Fruit fly (Drosophila melanogaster) Kc167 (cell line): Measurements from ENCODE around the gene CG9231.

Source experiments
- Sin3A ChIP-seq: fragments of >200 bp; optimal IDR thresholded peaks from 2 replicates; lab custom pipeline; 2018; ENCODE audit warnings: missing external identifiers
- insv ChIP-seq: fragments of >200 bp; optimal IDR thresholded peaks from 3 replicates; lab custom pipeline; 2018; ENCODE audit warnings: missing external identifiers
- psq ChIP-seq: fragments of >200 bp; optimal IDR thresholded peaks from 2 replicates; lab custom pipeline; 2017; ENCODE audit warnings: missing external identifiers
- ttk ChIP-seq: sonication (Bioruptor generic); optimal IDR thresholded peaks from 2 replicates; lab custom pipeline; 2017; ENCODE audit warnings: missing external identifiers

DNA sequence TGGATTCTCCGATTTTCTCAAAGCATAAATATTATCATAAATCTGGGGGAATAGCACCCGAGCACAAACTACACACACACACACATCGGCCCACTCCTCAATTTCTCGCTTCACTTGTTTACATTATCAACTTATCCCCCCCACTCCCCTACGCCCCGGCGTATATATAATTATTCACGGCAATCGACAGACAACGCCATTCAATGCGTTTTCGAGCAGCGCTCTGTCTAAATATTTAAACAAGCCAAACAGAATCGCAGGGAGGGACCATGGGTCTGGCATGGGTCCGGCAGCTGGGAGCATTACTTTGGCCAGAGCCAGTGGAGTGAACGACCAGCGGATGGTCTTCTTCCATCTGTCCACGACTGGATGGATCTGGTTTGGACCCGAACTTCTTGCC, 10.2 kb downstream of the CG9231 start:
- TF ChIP-seq psq (lab: Kevin White, UChicago) (no peak), insv (no peak), Sin3A (no peak), ttk (lab: Kevin White, UChicago) (no peak)
